Worm (Caenorhabditis elegans): ENCODE measurements around the gene W10G6.6.

The W10G6.6 gene

DNA sequence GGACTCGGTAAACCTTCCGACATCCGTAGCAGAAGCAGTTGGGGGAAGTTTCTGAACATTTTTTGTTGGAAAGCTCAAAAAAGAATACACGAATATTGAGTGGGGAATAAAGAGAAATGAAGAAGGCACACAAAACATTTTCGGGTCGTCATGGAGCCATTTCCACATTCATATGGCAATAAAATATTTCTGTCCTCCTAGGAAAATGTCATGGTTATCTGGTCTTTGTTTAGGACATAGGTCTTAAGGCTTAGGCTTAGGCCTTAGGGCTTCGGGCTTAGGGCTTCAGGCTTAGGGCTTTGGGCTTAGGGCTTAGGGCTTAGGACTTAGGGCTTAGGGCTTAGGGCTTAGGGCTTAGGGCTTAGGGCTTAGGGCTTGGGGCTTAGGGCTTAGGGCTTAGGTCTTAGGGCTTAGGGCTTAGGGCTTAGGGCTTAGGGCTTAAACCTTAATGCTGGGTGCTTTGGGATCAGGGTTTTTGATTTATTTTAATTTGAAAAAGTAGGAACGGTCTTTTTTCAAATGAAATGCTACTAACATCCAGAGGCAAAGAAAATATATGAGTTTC, 51.3 kb downstream of the W10G6.6 start, which contains the start of gene R11.3:
TSS of gene R11.3 (minus strand) at position 51 of the 565 bp plus-strand sequence.
- TF ChIP-seq unc-62 (GFP tag; optimal IDR thresholded peaks at IDR 0.05) = no peak

Measured in whole organism, dauer.